Fruit fly (Drosophila melanogaster): ENCODE results near the gene RpL17.

RpL17 gene

DNA sequence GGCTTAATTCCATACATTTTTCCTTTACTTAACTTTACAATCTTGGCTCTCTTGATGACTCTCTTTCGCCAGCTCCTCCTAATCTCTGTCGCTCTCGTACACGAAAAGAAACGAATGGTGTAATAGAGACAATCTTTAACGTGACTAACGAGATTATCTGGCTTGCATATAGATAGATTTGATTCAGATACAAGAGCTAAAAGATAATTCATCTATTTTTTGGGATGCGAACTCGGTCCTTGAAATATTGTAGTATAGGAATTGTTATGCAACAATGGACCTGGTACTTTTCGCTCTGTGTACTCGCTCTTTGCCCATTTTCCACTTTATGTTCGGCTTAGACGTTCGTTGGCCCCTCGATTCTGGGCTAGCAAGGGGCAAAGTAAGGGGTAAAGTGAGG lies 32.7 kb downstream of the RpL17 start (continued):
- TF ChIP-seq peb (GFP tag; IDR thresholded peaks at IDR 0.05) (peak; percentile 27; the same call in 1 of the 2 replicates), NfI (GFP tag; optimal IDR thresholded peaks at IDR 0.05) (peak; percentile 72), luna (GFP tag; optimal IDR thresholded peaks at IDR 0.05) (peak; percentile 35), Max (GFP tag; optimal IDR thresholded peaks at IDR 0.05) (peak; percentile 55), exex (tag; optimal IDR thresholded peaks at IDR 0.05) (peak; percentile 37), CG15011 (GFP tag; optimal IDR thresholded peaks at IDR 0.05) (peak; percentile 62), p53 (GFP tag; optimal IDR thresholded peaks at IDR 0.05) (peak; percentile 33), chinmo (GFP tag; IDR thresholded peaks at IDR 0.05; ENCODE audit: partially characterized antibody) (no peak), vnd (GFP tag; IDR thresholded peaks at IDR 0.05; ENCODE audit: partially characterized antibody) (no peak), tx (GFP tag; optimal IDR thresholded peaks at IDR 0.05) (peak; percentile 76), CG4328 (GFP tag; optimal IDR thresholded peaks at IDR 0.05) (peak; percentile 63), gt (GFP tag; IDR thresholded peaks at IDR 0.05) (no peak), YL-1 (GFP tag; optimal IDR thresholded peaks at IDR 0.05) (peak; percentile 14), C15 (GFP tag; IDR thresholded peaks at IDR 0.05) (0 out of 3 replicates have a peak, but pooled peaks have one; percentile 39), br (optimal IDR thresholded peaks at IDR 0.05) (no peak), jumu (GFP tag; optimal IDR thresholded peaks at IDR 0.05) (peak; percentile 77), Lim3 (GFP tag; IDR thresholded peaks at IDR 0.05) (no peak), CG14441 (GFP tag; IDR thresholded peaks at IDR 0.05) (peak; percentile 86), Gsc (GFP tag; IDR thresholded peaks at IDR 0.05) (peak; percentile 30; the same call in 1 of the 2 replicates), CG3163 (GFP tag; optimal IDR thresholded peaks at IDR 0.05) (peak; percentile 83), Fer1 (GFP tag; optimal IDR thresholded peaks at IDR 0.05) (peak; percentile 87), CG34376 (GFP tag; optimal IDR thresholded peaks at IDR 0.05) (peak; percentile 37), Jarid2 (GFP tag; optimal IDR thresholded peaks at IDR 0.05) (peak; percentile 33), CG33557 (GFP tag; optimal IDR thresholded peaks at IDR 0.05) (peak; percentile 13), Nf-YA (GFP tag; IDR thresholded peaks at IDR 0.05) (peak; percentile 45; the same call in 1 of the 2 replicates), nerfin-2 (GFP tag; IDR thresholded peaks at IDR 0.05; ENCODE audit: partially characterized antibody) (no peak), CG13123 (GFP tag; optimal IDR thresholded peaks at IDR 0.05) (peak; percentile 57), CG31388 (GFP tag; optimal IDR thresholded peaks at IDR 0.05) (peak; percentile 35), CG11695 (GFP tag; IDR thresholded peaks at IDR 0.05) (peak; percentile 80), CG10267 (tag; optimal IDR thresholded peaks at IDR 0.05) (peak; percentile 72), dmrt11E (tag; optimal IDR thresholded peaks at IDR 0.05) (peak; percentile 58), CG6765 (GFP tag; optimal IDR thresholded peaks at IDR 0.05) (peak; percentile 54), CG9437 (GFP tag; optimal IDR thresholded peaks at IDR 0.05) (peak; percentile 66), CG14965 (GFP tag; optimal IDR thresholded peaks at IDR 0.05; ENCODE audit: borderline replicate concordance) (no peak), ERR (GFP tag; optimal IDR thresholded peaks at IDR 0.05) (peak; percentile 65), CG7963 (GFP tag; IDR thresholded peaks at IDR 0.05; ENCODE audit: partially characterized antibody) (no peak), CG11085 (GFP tag; IDR thresholded peaks at IDR 0.05) (peak; percentile 56), CG16813 (GFP tag; IDR thresholded peaks at IDR 0.05; ENCODE audit: partially characterized antibody) (no peak), az2 (GFP tag; optimal IDR thresholded peaks at IDR 0.05) (peak; percentile 78), cg (GFP tag; optimal IDR thresholded peaks at IDR 0.05) (no peak), Lpt (GFP tag; optimal IDR thresholded peaks at IDR 0.05) (no peak), CG12299 (tag; optimal IDR thresholded peaks at IDR 0.05) (peak; percentile 64), E2f1 (GFP tag; IDR thresholded peaks at IDR 0.05) (peak; percentile 71), CG12769 (tag; optimal IDR thresholded peaks at IDR 0.05) (peak; percentile 93), al (GFP tag; IDR thresholded peaks at IDR 0.05) (peak; percentile 39; the same call in 1 of the 2 replicates), mirr (GFP tag; optimal IDR thresholded peaks at IDR 0.05) (no peak), rib (GFP tag; IDR thresholded peaks at IDR 0.05) (no peak), kni (GFP tag; optimal IDR thresholded peaks at IDR 0.05) (no peak), Ssrp (tag; optimal IDR thresholded peaks at IDR 0.05) (peak; percentile 66), salm (tag; optimal IDR thresholded peaks at IDR 0.05) (peak; percentile 70), Med (GFP tag) (peak; percentile 98)

Data from whole organism, embryonic.